Fruit fly (Drosophila melanogaster) whole organism, embryonic: ENCODE data around the gene rho-5.
A peak's percentile ranks its signal among the peaks of the same experiment; 100 is the strongest.

Source experiments
- Abd-B ChIP-seq: fragments of 200-800 bp; sonication (Bioruptor generic); optimal IDR thresholded peaks from 2 replicates; lab custom pipeline; 2018; ENCODE audit warnings: missing biosample characterization, mild to moderate bottlenecking, missing genetic modification characterization, moderate library complexity
- Adf1 ChIP-seq: fragments of 200-800 bp; sonication (Bioruptor generic); IDR thresholded peaks from 2 replicates; pipeline ENCODE4 v1.3.6; 2022; ENCODE audit warnings: missing biosample characterization, missing genetic modification characterization
- B-H1 ChIP-seq: fragments of 200-800 bp; sonication (Bioruptor generic); IDR thresholded peaks from 3 replicates; pipeline ENCODE4 v1.3.6; 2022; ENCODE audit warnings: missing biosample characterization, missing genetic modification characterization
- Bteb2 ChIP-seq: fragments of 200-800 bp; sonication (Bioruptor generic); optimal IDR thresholded peaks from 2 replicates; lab custom pipeline; 2016; ENCODE audit warnings: missing biosample characterization, missing genetic modification characterization
- CG10209 ChIP-seq: fragments of 200-800 bp; sonication (Bioruptor generic); optimal IDR thresholded peaks from 3 replicates; lab custom pipeline; 2017; ENCODE audit warnings: missing biosample characterization, mild to moderate bottlenecking, missing genetic modification characterization, missing genetic modification reagents
- CG10274 ChIP-seq: fragments of 200-800 bp; sonication (Bioruptor generic); optimal IDR thresholded peaks from 3 replicates; lab custom pipeline; 2017; ENCODE audit warnings: missing biosample characterization, mild to moderate bottlenecking, missing genetic modification characterization
- CG10654 ChIP-seq: fragments of 200-800 bp; sonication (Bioruptor generic); optimal IDR thresholded peaks from 2 replicates; lab custom pipeline; 2016; ENCODE audit warnings: missing biosample characterization, missing genetic modification characterization
- CG12391 ChIP-seq: fragments of 200-800 bp; sonication (Bioruptor generic); optimal IDR thresholded peaks from 3 replicates; lab custom pipeline; 2018; ENCODE audit warnings: missing biosample characterization, mild to moderate bottlenecking, missing genetic modification characterization, moderate library complexity
- CG13424 ChIP-seq: fragments of 200-800 bp; sonication (Bioruptor generic); optimal IDR thresholded peaks from 2 replicates; lab custom pipeline; 2019; ENCODE audit warnings: missing biosample characterization, mild to moderate bottlenecking, missing genetic modification characterization, moderate library complexity
- CG14050 ChIP-seq: fragments of 200-800 bp; sonication (Bioruptor generic); IDR thresholded peaks from 3 replicates; pipeline ENCODE4 v1.3.6; 2022; ENCODE audit warnings: missing biosample characterization, missing genetic modification characterization
- CG1529 ChIP-seq: fragments of 200-800 bp; sonication (Bioruptor generic); optimal IDR thresholded peaks from 3 replicates; lab custom pipeline; 2018; ENCODE audit warnings: missing biosample characterization, missing genetic modification characterization
- CG16813 ChIP-seq: fragments of 200-800 bp; sonication (Bioruptor generic); IDR thresholded peaks from 3 replicates; pipeline ENCODE4 v1.3.6; 2022; ENCODE audit warnings: missing biosample characterization, missing genetic modification characterization; ENCODE audit not compliant: partially characterized antibody
- CG17385 ChIP-seq: fragments of 200-800 bp; sonication (Bioruptor generic); optimal IDR thresholded peaks from 3 replicates; lab custom pipeline; 2018; ENCODE audit warnings: missing biosample characterization, mild to moderate bottlenecking, missing genetic modification characterization
- CG17612 ChIP-seq: fragments of 200-800 bp; sonication (Bioruptor generic); IDR thresholded peaks from 2 replicates; pipeline ENCODE4 v1.3.6; 2022; ENCODE audit warnings: missing biosample characterization, missing genetic modification characterization
- CG17829 ChIP-seq: fragments of 200-800 bp; optimal IDR thresholded peaks from 2 replicates; lab custom pipeline; 2019; ENCODE audit warnings: missing biosample characterization, mild to moderate bottlenecking, missing genetic modification characterization, moderate library complexity
- CG2875 ChIP-seq: fragments of 200-800 bp; sonication (Bioruptor generic); optimal IDR thresholded peaks from 2 replicates; lab custom pipeline; 2017; ENCODE audit warnings: missing biosample characterization, mild to moderate bottlenecking, missing genetic modification characterization, missing genetic modification reagents
- CG31365 ChIP-seq: fragments of 200-800 bp; sonication (Bioruptor generic); optimal IDR thresholded peaks from 2 replicates; lab custom pipeline; 2018; ENCODE audit warnings: missing biosample characterization, mild to moderate bottlenecking, missing genetic modification characterization
- CG4282 ChIP-seq: fragments of 200-800 bp; sonication (Bioruptor generic); optimal IDR thresholded peaks from 2 replicates; lab custom pipeline; 2016; ENCODE audit warnings: missing biosample characterization, missing genetic modification characterization
- CG4360 ChIP-seq: fragments of 200-800 bp; sonication (Bioruptor generic); IDR thresholded peaks from 2 replicates; pipeline ENCODE4 v1.3.6; 2022; ENCODE audit warnings: missing biosample characterization, missing genetic modification characterization
- CG4424 ChIP-seq: fragments of 200-800 bp; sonication (Bioruptor generic); optimal IDR thresholded peaks from 3 replicates; lab custom pipeline; 2016; ENCODE audit warnings: missing biosample characterization, missing genetic modification characterization
- CG6254 ChIP-seq: fragments of 200-800 bp; sonication (Bioruptor generic); optimal IDR thresholded peaks from 3 replicates; lab custom pipeline; 2017; ENCODE audit warnings: mild to moderate bottlenecking, missing biosample characterization, missing genetic modification reagents, missing genetic modification characterization
- CG6683 ChIP-seq: fragments of 200-800 bp; sonication (Bioruptor generic); optimal IDR thresholded peaks from 2 replicates; lab custom pipeline; 2017; ENCODE audit warnings: missing biosample characterization, mild to moderate bottlenecking, missing genetic modification characterization, missing genetic modification reagents
- CG6689 ChIP-seq: fragments of 200-800 bp; sonication (Bioruptor generic); IDR thresholded peaks from 2 replicates; pipeline ENCODE4 v1.3.6; 2022; ENCODE audit warnings: missing biosample characterization, missing genetic modification characterization
- CG6791 ChIP-seq: fragments of 200-800 bp; sonication (Bioruptor generic); IDR thresholded peaks from 3 replicates; pipeline ENCODE4 v1.3.6; 2022; ENCODE audit warnings: missing biosample characterization, missing genetic modification characterization; ENCODE audit not compliant: partially characterized antibody
- CG7357 ChIP-seq: fragments of 200-800 bp; sonication (Bioruptor generic); IDR thresholded peaks from 3 replicates; pipeline ENCODE4 v1.3.6; 2022; ENCODE audit warnings: missing biosample characterization, missing genetic modification characterization
- CrebB ChIP-seq: fragments of 200-800 bp; sonication (Bioruptor generic); optimal IDR thresholded peaks from 3 replicates; lab custom pipeline; 2018; ENCODE audit warnings: missing biosample characterization, mild to moderate bottlenecking, missing genetic modification characterization
- Dref ChIP-seq: fragments of 200-800 bp; sonication (Bioruptor generic); IDR thresholded peaks from 2 replicates; pipeline ENCODE4 v1.3.6; 2022; ENCODE audit warnings: missing biosample characterization, missing genetic modification characterization
- Drgx ChIP-seq: fragments of 200-800 bp; sonication (Bioruptor generic); IDR thresholded peaks from 2 replicates; pipeline ENCODE4 v1.3.6; 2022; ENCODE audit warnings: missing biosample characterization, missing genetic modification characterization
- E2f2 ChIP-seq: fragments of 200-800 bp; sonication (Bioruptor generic); IDR thresholded peaks from 2 replicates; pipeline ENCODE4 v1.3.6; 2022; ENCODE audit warnings: missing biosample characterization, missing genetic modification characterization
- GATAe ChIP-seq: fragments of 200-800 bp; sonication (Bioruptor generic); conservative IDR thresholded peaks from 2 replicates; pipeline ENCODE4 v1.3.6; 2022; ENCODE audit warnings: missing biosample characterization, missing genetic modification characterization
- H2.0 ChIP-seq: fragments of 200-800 bp; sonication (Bioruptor generic); IDR thresholded peaks from 2 replicates; pipeline ENCODE4 v1.3.6; 2022; ENCODE audit warnings: missing biosample characterization, missing genetic modification characterization
- Lpt ChIP-seq: fragments of >200 bp; optimal IDR thresholded peaks from 2 replicates; lab custom pipeline; 2018; ENCODE audit warnings: missing biosample characterization, missing genetic modification characterization
- Nf-YA ChIP-seq: fragments of 200-800 bp; sonication (Bioruptor generic); IDR thresholded peaks from 2 replicates; pipeline ENCODE4 v1.3.6; 2022; ENCODE audit warnings: missing biosample characterization, missing genetic modification characterization
- Ptx1 ChIP-seq: fragments of 200-800 bp; sonication (Bioruptor generic); IDR thresholded peaks from 2 replicates; pipeline ENCODE4 v1.3.6; 2022; ENCODE audit warnings: missing biosample characterization, missing genetic modification characterization
- Rx ChIP-seq: fragments of 200-800 bp; sonication (Bioruptor generic); IDR thresholded peaks from 2 replicates; pipeline ENCODE4 v1.3.6; 2022; ENCODE audit warnings: missing biosample characterization, missing genetic modification characterization
- ato ChIP-seq: fragments of 200-800 bp; sonication (Bioruptor generic); IDR thresholded peaks from 2 replicates; pipeline ENCODE4 v1.3.6; 2022; ENCODE audit warnings: missing biosample characterization, missing genetic modification characterization; ENCODE audit not compliant: partially characterized antibody
- dm ChIP-seq: fragments of 200-800 bp; sonication (Bioruptor generic); optimal IDR thresholded peaks from 3 replicates; lab custom pipeline; 2016; ENCODE audit warnings: missing biosample characterization, missing genetic modification characterization
- dmrt99B ChIP-seq: fragments of 200-800 bp; sonication (Bioruptor generic); optimal IDR thresholded peaks from 2 replicates; lab custom pipeline; 2018; ENCODE audit warnings: missing biosample characterization, mild to moderate bottlenecking, missing genetic modification characterization, moderate library complexity
- ems ChIP-seq: fragments of 200-800 bp; sonication (Bioruptor generic); optimal IDR thresholded peaks from 3 replicates; lab custom pipeline; 2016; ENCODE audit warnings: missing biosample characterization, missing genetic modification characterization
- grn ChIP-seq: fragments of 200-800 bp; sonication (Bioruptor generic); optimal IDR thresholded peaks from 3 replicates; lab custom pipeline; 2017; ENCODE audit warnings: missing biosample characterization, missing genetic modification characterization
- ken ChIP-seq: fragments of 200-800 bp; sonication (Bioruptor generic); IDR thresholded peaks from 3 replicates; pipeline ENCODE4 v1.3.6; 2022; ENCODE audit warnings: missing biosample characterization, missing genetic modification characterization
- nerfin-1 ChIP-seq: fragments of 200-800 bp; sonication (Bioruptor generic); optimal IDR thresholded peaks from 3 replicates; lab custom pipeline; 2019; ENCODE audit warnings: missing biosample characterization, mild to moderate bottlenecking, missing genetic modification characterization, moderate library complexity
- salm ChIP-seq: fragments of 200-800 bp; sonication (Bioruptor generic); optimal IDR thresholded peaks from 2 replicates; lab custom pipeline; 2018; ENCODE audit warnings: missing biosample characterization, mild to moderate bottlenecking, missing genetic modification characterization
- sens-2 ChIP-seq: fragments of 200-800 bp; sonication (Bioruptor generic); IDR thresholded peaks from 2 replicates; pipeline ENCODE4 v1.3.6; 2022; ENCODE audit warnings: missing biosample characterization, missing genetic modification characterization
- slp2 ChIP-seq: fragments of 200-800 bp; sonication (Bioruptor generic); optimal IDR thresholded peaks from 2 replicates; lab custom pipeline; 2016; ENCODE audit warnings: missing biosample characterization, missing genetic modification characterization
- sqz ChIP-seq: fragments of 200-800 bp; sonication (Bioruptor generic); optimal IDR thresholded peaks from 3 replicates; lab custom pipeline; 2018; ENCODE audit warnings: missing biosample characterization, mild to moderate bottlenecking, missing genetic modification characterization
- tup ChIP-seq: fragments of 200-800 bp; sonication (Bioruptor generic); optimal IDR thresholded peaks from 2 replicates; lab custom pipeline; 2016; ENCODE audit warnings: missing biosample characterization, mild to moderate bottlenecking, missing genetic modification characterization, moderate library complexity
- usp ChIP-seq: fragments of >200 bp; optimal IDR thresholded peaks from 2 replicates; lab custom pipeline; 2017; ENCODE audit warnings: missing biosample characterization, missing genetic modification characterization
- z ChIP-seq: fragments of 200-800 bp; sonication (Bioruptor generic); IDR thresholded peaks from 3 replicates; pipeline ENCODE4 v1.3.6; 2022; ENCODE audit warnings: missing biosample characterization, missing genetic modification characterization

rho-5 gene

DNA sequence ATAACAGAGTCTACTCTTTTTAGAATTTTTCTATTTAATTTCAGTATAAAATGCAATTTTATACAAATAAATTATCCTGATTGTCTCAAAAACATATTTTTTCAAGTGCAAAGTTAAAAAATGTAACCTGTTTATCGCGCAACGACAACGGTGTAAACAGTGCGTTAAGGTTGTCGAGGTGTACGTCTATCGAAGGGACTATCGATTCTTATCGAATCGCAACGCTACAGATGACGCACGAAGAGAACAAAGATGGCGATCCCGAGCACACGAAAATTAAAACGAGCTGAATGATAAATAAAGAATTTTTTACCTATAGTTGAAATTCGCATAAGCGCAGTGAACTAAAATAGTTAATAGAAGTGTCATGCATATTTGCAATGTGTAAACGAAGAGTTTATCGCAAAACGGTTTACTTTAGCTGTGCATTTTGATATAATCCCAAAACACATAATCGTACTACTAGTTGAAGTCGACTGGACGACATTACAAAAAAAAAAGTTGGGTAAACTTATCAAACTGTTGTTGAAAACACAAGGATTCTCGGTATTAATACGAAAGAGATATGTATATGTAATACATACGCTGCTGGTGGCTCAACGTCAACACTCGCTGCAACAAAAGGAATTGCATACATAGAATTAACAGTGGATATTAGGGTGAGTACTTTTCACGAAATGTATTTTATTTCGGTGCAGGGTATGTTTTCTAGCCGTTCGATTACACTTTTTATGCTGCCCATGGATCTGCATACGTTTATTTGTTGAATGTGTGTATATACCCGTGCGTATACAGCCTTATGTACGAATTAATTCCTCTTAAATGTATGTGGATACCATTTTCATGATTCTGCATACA lies 14.4 kb upstream of the rho-5 start, which contains the start of gene da (continued):
- TF ChIP-seq CG13424 (tag; lab: Kevin White, UChicago) (peak; percentile 64), sens-2 (GFP tag; lab: Robert Waterston, UW) (no peak), Abd-B (GFP tag; lab: Kevin White, UChicago) (no peak), CG14050 (GFP tag; lab: Robert Waterston, UW) (no peak), dmrt99B (tag; lab: Kevin White, UChicago) (peak; percentile 63), grn (GFP tag; lab: Kevin White, UChicago) (peak; percentile 34), CG6689 (GFP tag; lab: Robert Waterston, UW) (peak; percentile 64), z (GFP tag; lab: Robert Waterston, UW) (no peak), Lpt (GFP tag; lab: Kevin White, UChicago) (no peak), GATAe (GFP tag; lab: Robert Waterston, UW) (no peak), E2f2 (peak; percentile 47; the same call in 1 of the 2 replicates), CG10654 (GFP tag; lab: Kevin White, UChicago) (peak; percentile 64), CG2875 (GFP tag; lab: Kevin White, UChicago) (peak; percentile 25), CG17829 (peak; percentile 76), salm (tag; lab: Kevin White, UChicago) (peak; percentile 29), B-H1 (GFP tag; lab: Robert Waterston, UW) (peak; percentile 15; the same call in 1 of the 3 replicates), ato (GFP tag; lab: Robert Waterston, UW) (peak; percentile 17; the same call in 1 of the 2 replicates), tup (GFP tag; lab: Kevin White, UChicago) (no peak), CG6791 (GFP tag; lab: Robert Waterston, UW) (peak; percentile 60; the same call in 1 of the 3 replicates), H2.0 (peak; percentile 60), CG17612 (GFP tag; lab: Robert Waterston, UW) (no peak), Drgx (GFP tag; lab: Robert Waterston, UW) (peak; percentile 37; the same call in 1 of the 2 replicates), CG17385 (GFP tag; lab: Kevin White, UChicago) (peak; percentile 26), CG1529 (no peak), ems (GFP tag; lab: Kevin White, UChicago) (peak; percentile 46), ken (peak; percentile 49; the same call in 1 of the 3 replicates), CG6683 (GFP tag; lab: Kevin White, UChicago) (no peak), CG4424 (GFP tag; lab: Kevin White, UChicago) (peak; percentile 55), CG10274 (GFP tag; lab: Kevin White, UChicago) (no peak), usp (GFP tag; lab: Kevin White, UChicago) (no peak), Nf-YA (GFP tag; lab: Robert Waterston, UW) (no peak), Adf1 (GFP tag; lab: Robert Waterston, UW) (no peak), CG4360 (GFP tag; lab: Robert Waterston, UW) (no peak), slp2 (GFP tag; lab: Kevin White, UChicago) (peak; percentile 36), CG16813 (GFP tag; lab: Robert Waterston, UW) (peak; percentile 64), Ptx1 (GFP tag; lab: Robert Waterston, UW) (peak; percentile 54), nerfin-1 (tag; lab: Kevin White, UChicago) (peak; percentile 31), CG12391 (peak; percentile 83), CG31365 (no peak), sqz (GFP tag; lab: Kevin White, UChicago) (no peak), Rx (GFP tag; lab: Robert Waterston, UW) (no peak; the same call in 1 of the 2 replicates), CG4282 (GFP tag; lab: Kevin White, UChicago) (peak; percentile 46), Bteb2 (GFP tag; lab: Kevin White, UChicago) (peak; percentile 67), CG6254 (GFP tag; lab: Kevin White, UChicago) (no peak), Dref (peak; percentile 92), dm (GFP tag; lab: Kevin White, UChicago) (peak; percentile 76), CrebB (tag; lab: Kevin White, UChicago) (peak; percentile 43), CG10209 (peak; percentile 52), CG7357 (GFP tag; lab: Robert Waterston, UW) (peak; percentile 97)
